Worm (Caenorhabditis elegans) whole organism, early embryonic: ENCODE measurements around the gene F10G7.12.

ENCODE experiments used
- B0310.2 ChIP-seq: sonication (generic microtip); optimal IDR thresholded peaks from 2 replicates; lab custom pipeline; 2016; ENCODE audit warnings: mild to moderate bottlenecking, missing genetic modification characterization, missing compliant biosample characterization
- F13C5.2 ChIP-seq: sonication (generic microtip); optimal IDR thresholded peaks from 2 replicates; lab custom pipeline; 2017; ENCODE audit warnings: mild to moderate bottlenecking, missing genetic modification characterization, inconsistent platforms, missing compliant biosample characterization
- aly-1 ChIP-seq: sonication (generic microtip); optimal IDR thresholded peaks from 2 replicates; lab custom pipeline; 2016; ENCODE audit warnings: missing genetic modification characterization, missing compliant biosample characterization
- ama-1 ChIP-seq: fragments of 150-350 bp; optimal IDR thresholded peaks from 2 replicates; lab custom pipeline; 2014
- ceh-13 ChIP-seq: fragments of 200-800 bp; sonication (Bioruptor generic); optimal IDR thresholded peaks from 2 replicates; lab custom pipeline; 2018; ENCODE audit warnings: mild to moderate bottlenecking, missing genetic modification characterization, missing compliant biosample characterization
- ceh-36 ChIP-seq: sonication (generic microtip); optimal IDR thresholded peaks from 2 replicates; lab custom pipeline; 2016; ENCODE audit warnings: missing genetic modification characterization, inconsistent platforms, missing compliant biosample characterization
- ets-7 ChIP-seq: sonication (generic microtip); optimal IDR thresholded peaks from 2 replicates; lab custom pipeline; 2016; ENCODE audit warnings: missing genotype, missing genetic modification characterization, missing compliant biosample characterization
- flt-1 ChIP-seq: fragments of 200-800 bp; sonication (Bioruptor generic); IDR thresholded peaks from 2 replicates; pipeline ENCODE4 v1.3.6; 2022; ENCODE audit warnings: missing genetic modification characterization, missing compliant biosample characterization
- hmbx-1 ChIP-seq: sonication (generic microtip); optimal IDR thresholded peaks from 2 replicates; lab custom pipeline; 2016; ENCODE audit warnings: mild to moderate bottlenecking, missing genetic modification characterization, missing compliant biosample characterization
- hmg-4 ChIP-seq: fragments of 200-800 bp; sonication (Bioruptor generic); optimal IDR thresholded peaks from 2 replicates; lab custom pipeline; 2018; ENCODE audit warnings: mild to moderate bottlenecking, missing genetic modification characterization, missing compliant biosample characterization
- hnd-1 ChIP-seq: sonication (generic microtip); optimal IDR thresholded peaks from 2 replicates; lab custom pipeline; 2016; ENCODE audit warnings: missing genetic modification characterization, missing compliant biosample characterization
- pes-1 ChIP-seq: fragments of 200-800 bp; sonication (Bioruptor generic); IDR thresholded peaks from 2 replicates; pipeline ENCODE4 v1.3.6; 2022; ENCODE audit warnings: missing genetic modification reagents, missing genetic modification characterization, missing compliant biosample characterization
- scrt-1 ChIP-seq: fragments of 200-800 bp; sonication (Bioruptor generic); IDR thresholded peaks from 2 replicates; pipeline ENCODE4 v1.3.6; 2022; ENCODE audit warnings: missing genetic modification characterization, missing compliant biosample characterization
- sea-1 ChIP-seq: fragments of 200-800 bp; sonication (Bioruptor generic); conservative IDR thresholded peaks from 2 replicates; pipeline ENCODE4 v1.3.6; 2022; ENCODE audit warnings: missing genetic modification characterization, missing compliant biosample characterization
- tbx-11 ChIP-seq: fragments of 200-800 bp; sonication (Bioruptor generic); IDR thresholded peaks from 2 replicates; pipeline ENCODE4 v1.3.6; 2022; ENCODE audit warnings: missing genetic modification characterization, missing compliant biosample characterization
- tbx-37 ChIP-seq: fragments of 200-800 bp; sonication (Bioruptor generic); conservative IDR thresholded peaks from 2 replicates; pipeline ENCODE4 v1.3.6; 2022; ENCODE audit warnings: missing genetic modification reagents, missing genetic modification characterization, missing compliant biosample characterization
- tra-4 ChIP-seq: sonication (generic microtip); optimal IDR thresholded peaks from 2 replicates; lab custom pipeline; 2017; ENCODE audit warnings: missing genetic modification characterization, missing compliant biosample characterization

F10G7.12 gene

ce11 chrII:4673670-4674069 lies 15.9 kb upstream of the F10G7.12 start:
- TF ChIP-seq flt-1 (GFP tag; lab: Robert Waterston, UW) (no peak), sea-1 (GFP tag; lab: Robert Waterston, UW) (no peak), pes-1 (no peak), tra-4 (tag; lab: Kevin White, UChicago) (no peak), tbx-11 (no peak)

- no peak for TF ChIP-seq hnd-1 (tag; lab: Kevin White, UChicago)
- TF ChIP-seq ceh-36 (tag; lab: Kevin White, UChicago): no peak
- TF ChIP-seq pes-1: no peak
- no peak for TF ChIP-seq ama-1 (lab: Kevin White, UChicago)
- no peak for TF ChIP-seq flt-1 (GFP tag; lab: Robert Waterston, UW)
- TF ChIP-seq tra-4 (tag; lab: Kevin White, UChicago): no peak
- TF ChIP-seq sea-1 (GFP tag; lab: Robert Waterston, UW): no peak
- TF ChIP-seq hmg-4: no peak
- TF ChIP-seq tbx-37: no peak
- TF ChIP-seq tbx-11: no peak
- no peak for TF ChIP-seq scrt-1 (GFP tag; lab: Robert Waterston, UW)
- no peak for TF ChIP-seq hmbx-1 (tag; lab: Kevin White, UChicago)
- TF ChIP-seq B0310.2: no peak
- TF ChIP-seq ceh-13 (GFP tag; lab: Kevin White, UChicago): no peak
- TF ChIP-seq aly-1 (tag; lab: Kevin White, UChicago): no peak
- no peak for TF ChIP-seq ets-7 (tag; lab: Kevin White, UChicago)
- no peak for TF ChIP-seq F13C5.2 (tag; lab: Kevin White, UChicago)
Observed at ce11 chrII:4674188-4674587, 15.4 kb upstream of the F10G7.12 start.

- TF ChIP-seq ets-7 (tag; lab: Kevin White, UChicago) (no peak), ama-1 (lab: Kevin White, UChicago) (no peak), scrt-1 (GFP tag; lab: Robert Waterston, UW) (no peak), F13C5.2 (tag; lab: Kevin White, UChicago) (no peak), ceh-13 (GFP tag; lab: Kevin White, UChicago) (no peak), B0310.2 (no peak), pes-1 (no peak), tra-4 (tag; lab: Kevin White, UChicago) (no peak), flt-1 (GFP tag; lab: Robert Waterston, UW) (no peak), hmg-4 (no peak), ceh-36 (tag; lab: Kevin White, UChicago) (no peak), sea-1 (GFP tag; lab: Robert Waterston, UW) (no peak), tbx-37 (no peak), hmbx-1 (tag; lab: Kevin White, UChicago) (no peak), hnd-1 (tag; lab: Kevin White, UChicago) (no peak), tbx-11 (no peak), aly-1 (tag; lab: Kevin White, UChicago) (no peak)
Observed at ce11 chrII:4675481-4675880, 14.1 kb upstream of the F10G7.12 start, which contains the start of gene T05A7.3. T05A7.3 (plus strand) TSS chrII:4675781.

- no peak for TF ChIP-seq hmbx-1 (tag; lab: Kevin White, UChicago)
- no peak for TF ChIP-seq tbx-11
- TF ChIP-seq B0310.2: no peak
- no peak for TF ChIP-seq flt-1 (GFP tag; lab: Robert Waterston, UW)
- no peak for TF ChIP-seq scrt-1 (GFP tag; lab: Robert Waterston, UW)
- TF ChIP-seq ama-1 (lab: Kevin White, UChicago): no peak
- TF ChIP-seq aly-1 (tag; lab: Kevin White, UChicago): no peak
- no peak for TF ChIP-seq pes-1
- no peak for TF ChIP-seq ceh-36 (tag; lab: Kevin White, UChicago)
- no peak for TF ChIP-seq tra-4 (tag; lab: Kevin White, UChicago)
- TF ChIP-seq ceh-13 (GFP tag; lab: Kevin White, UChicago): no peak
- no peak for TF ChIP-seq hnd-1 (tag; lab: Kevin White, UChicago)
- TF ChIP-seq tbx-37: no peak
- no peak for TF ChIP-seq ets-7 (tag; lab: Kevin White, UChicago)
- no peak for TF ChIP-seq hmg-4
Observed at ce11 chrII:4676241-4676640, 13.3 kb upstream of the F10G7.12 start.

- TF ChIP-seq tbx-11 (no peak), tra-4 (tag; lab: Kevin White, UChicago) (no peak), B0310.2 (no peak), F13C5.2 (tag; lab: Kevin White, UChicago) (no peak), ama-1 (lab: Kevin White, UChicago) (no peak), hnd-1 (tag; lab: Kevin White, UChicago) (no peak)
Observed at ce11 chrII:4677916-4678315, 11.7 kb upstream of the F10G7.12 start, which contains the start of gene T05A7.1. T05A7.1 (plus strand) TSS chrII:4678216.

- TF ChIP-seq tbx-11 (no peak), F13C5.2 (tag; lab: Kevin White, UChicago) (no peak), hmbx-1 (tag; lab: Kevin White, UChicago) (no peak), aly-1 (tag; lab: Kevin White, UChicago) (no peak), hmg-4 (no peak), tra-4 (tag; lab: Kevin White, UChicago) (no peak), hnd-1 (tag; lab: Kevin White, UChicago) (no peak), ama-1 (lab: Kevin White, UChicago) (no peak), flt-1 (GFP tag; lab: Robert Waterston, UW) (no peak), ceh-36 (tag; lab: Kevin White, UChicago) (no peak), B0310.2 (no peak), ets-7 (tag; lab: Kevin White, UChicago) (no peak), sea-1 (GFP tag; lab: Robert Waterston, UW) (no peak), scrt-1 (GFP tag; lab: Robert Waterston, UW) (no peak), tbx-37 (no peak), ceh-13 (GFP tag; lab: Kevin White, UChicago) (no peak), pes-1 (no peak)
Observed at ce11 chrII:4681391-4681790, 8.2 kb upstream of the F10G7.12 start, which contains the start of gene T05A7.7. T05A7.7 (minus strand) TSS chrII:4681491.

- TF ChIP-seq scrt-1 (GFP tag; lab: Robert Waterston, UW): no peak
- TF ChIP-seq hnd-1 (tag; lab: Kevin White, UChicago): no peak
- TF ChIP-seq B0310.2: no peak
- TF ChIP-seq sea-1 (GFP tag; lab: Robert Waterston, UW): no peak
- no peak for TF ChIP-seq ets-7 (tag; lab: Kevin White, UChicago)
- no peak for TF ChIP-seq hmg-4
- TF ChIP-seq ceh-36 (tag; lab: Kevin White, UChicago): no peak
- no peak for TF ChIP-seq tbx-11
Observed at ce11 chrII:4683693-4684092, 5.9 kb upstream of the F10G7.12 start, which contains the start of gene sre-40. sre-40 (minus strand) TSS chrII:4683793.
